Fruit fly (Drosophila melanogaster): ENCODE results near the gene Nfs1.

Nfs1 gene

dm6 chr2L:12011682-12012655 lies 12.5 kb downstream of the Nfs1 start (continued):
- TF ChIP-seq CG16813 (GFP tag; IDR thresholded peaks at IDR 0.05; ENCODE audit: partially characterized antibody) (no peak), CG32772 (GFP tag; IDR thresholded peaks at IDR 0.05) (no peak), CG17385 (GFP tag; optimal IDR thresholded peaks at IDR 0.05) (peak; percentile 49), Deaf1 (tag; optimal IDR thresholded peaks at IDR 0.05) (peak; percentile 74), Pdp1 (GFP tag; optimal IDR thresholded peaks at IDR 0.05) (peak; percentile 72 to 94), Ravus (GFP tag; IDR thresholded peaks at IDR 0.05) (no peak), Nf-YC (tag; optimal IDR thresholded peaks at IDR 0.05) (peak; percentile 93), unpg (GFP tag; optimal IDR thresholded peaks at IDR 0.05) (peak; percentile 57), CG18262 (tag; optimal IDR thresholded peaks at IDR 0.05) (peak; percentile 36), CG1603 (tag; optimal IDR thresholded peaks at IDR 0.05) (peak; percentile 80), onecut (GFP tag; IDR thresholded peaks at IDR 0.05) (peak; percentile 84), ab (GFP tag; optimal IDR thresholded peaks at IDR 0.05) (peak; percentile 34), Mad (GFP tag; optimal IDR thresholded peaks at IDR 0.05) (peak; percentile 80), CG16815 (GFP tag; optimal IDR thresholded peaks at IDR 0.05) (peak; percentile 12), p53 (GFP tag; optimal IDR thresholded peaks at IDR 0.05) (peak; percentile 47), ERR (GFP tag; optimal IDR thresholded peaks at IDR 0.05) (peak; percentile 87), Dip3 (GFP tag; optimal IDR thresholded peaks at IDR 0.05) (peak; percentile 35), unc-4 (GFP tag; IDR thresholded peaks at IDR 0.05; ENCODE audit: partially characterized antibody) (no peak), CG15269 (tag; optimal IDR thresholded peaks at IDR 0.05) (peak; percentile 62), CG17912 (GFP tag; optimal IDR thresholded peaks at IDR 0.05) (peak; percentile 6), tup (GFP tag; optimal IDR thresholded peaks at IDR 0.05) (peak; percentile 24), CG2202 (tag; optimal IDR thresholded peaks at IDR 0.05) (peak; percentile 24), CG18011 (GFP tag; optimal IDR thresholded peaks at IDR 0.05) (peak; percentile 36), bigmax (GFP tag; optimal IDR thresholded peaks at IDR 0.05) (peak; percentile 56), CG4854 (GFP tag; optimal IDR thresholded peaks at IDR 0.05) (peak; percentile 62), Hr3 (GFP tag; optimal IDR thresholded peaks at IDR 0.05) (peak; percentile 36), twi (tag; optimal IDR thresholded peaks at IDR 0.05) (peak; percentile 25), CG3995 (GFP tag; optimal IDR thresholded peaks at IDR 0.05) (peak; percentile 87), Bdp1 (GFP tag; optimal IDR thresholded peaks at IDR 0.05) (peak; percentile 63), run (tag; optimal IDR thresholded peaks at IDR 0.05) (peak; percentile 97), salm (tag; optimal IDR thresholded peaks at IDR 0.05) (peak; percentile 82), nerfin-1 (tag; optimal IDR thresholded peaks at IDR 0.05) (peak; percentile 100), CG17829 (tag; optimal IDR thresholded peaks at IDR 0.05) (peak; percentile 98), Asciz (GFP tag; optimal IDR thresholded peaks at IDR 0.05) (no peak), CG10267 (tag; optimal IDR thresholded peaks at IDR 0.05) (peak; percentile 55), shn (GFP tag; optimal IDR thresholded peaks at IDR 0.05) (peak; percentile 87), ems (GFP tag; optimal IDR thresholded peaks at IDR 0.05) (peak; percentile 74), dati (GFP tag; IDR thresholded peaks at IDR 0.05) (no peak), cg (GFP tag; optimal IDR thresholded peaks at IDR 0.05) (peak; percentile 37), CG9876 (GFP tag; optimal IDR thresholded peaks at IDR 0.05) (no peak), chn (GFP tag; optimal IDR thresholded peaks at IDR 0.05) (peak; percentile 78), vnd (GFP tag; IDR thresholded peaks at IDR 0.05; ENCODE audit: partially characterized antibody) (no peak), Ets97D (GFP tag; optimal IDR thresholded peaks at IDR 0.05) (peak; percentile 76), az2 (GFP tag; optimal IDR thresholded peaks at IDR 0.05) (peak; percentile 69), sim (GFP tag; IDR thresholded peaks at IDR 0.05) (no peak), psq (GFP tag; optimal IDR thresholded peaks at IDR 0.05) (no peak), HLH4C (GFP tag; IDR thresholded peaks at IDR 0.05; ENCODE audit: partially characterized antibody) (no peak), tgo (GFP tag; IDR thresholded peaks at IDR 0.05) (no peak)

Data from whole organism, embryonic.